Worm (Caenorhabditis elegans) whole organism, dauer: ENCODE results near the gene sre-13.

Experiments used
- unc-62 ChIP-seq: sonication (generic microtip); optimal IDR thresholded peaks from 2 replicates; lab custom pipeline; 2017; ENCODE audit warnings: missing biosample characterization, missing genetic modification reagents, missing genetic modification characterization

sre-13 gene

DNA sequence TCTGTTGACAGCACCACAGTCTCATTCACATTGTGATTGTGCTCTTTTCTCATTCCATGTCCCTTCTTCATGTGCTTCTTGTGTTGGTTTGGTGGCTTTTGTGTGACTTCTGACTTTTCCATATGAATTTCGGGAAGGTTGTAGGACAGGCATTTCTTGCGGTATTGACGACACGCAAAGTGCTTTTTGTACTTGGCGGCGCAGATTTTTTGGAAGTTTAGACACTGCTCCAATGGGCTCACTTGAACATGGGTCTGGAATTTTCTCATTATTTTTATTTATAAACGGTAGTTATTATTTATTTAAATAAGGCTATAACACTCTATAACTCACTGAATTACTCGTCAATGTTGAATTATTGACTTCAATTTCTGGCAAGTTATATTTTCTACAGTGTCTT lies 32.4 kb downstream of the sre-13 start:
- TF ChIP-seq unc-62 (GFP tag; lab: Kevin White, UChicago): no peak

DNA sequence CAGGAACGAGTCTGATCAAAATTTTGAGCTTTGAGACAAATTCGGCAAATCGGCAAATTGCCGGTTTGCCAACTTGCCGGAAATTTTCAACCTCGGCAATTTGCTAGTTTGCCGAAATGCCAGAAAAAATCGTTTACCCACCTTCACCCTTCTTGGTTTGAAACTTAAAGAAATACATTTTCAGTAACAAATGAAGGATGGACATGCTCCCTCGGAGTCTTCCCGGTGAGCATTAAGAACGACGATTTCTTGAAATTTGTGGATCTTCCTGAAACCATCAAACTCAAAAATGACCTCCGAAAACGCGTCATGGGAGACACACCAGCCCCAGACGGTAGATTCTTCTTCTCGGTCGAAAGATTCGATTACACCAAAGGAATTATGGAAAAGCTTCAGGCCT lies 33.9 kb downstream of the sre-13 start:
- no peak for TF ChIP-seq unc-62 (GFP tag; lab: Kevin White, UChicago)

DNA sequence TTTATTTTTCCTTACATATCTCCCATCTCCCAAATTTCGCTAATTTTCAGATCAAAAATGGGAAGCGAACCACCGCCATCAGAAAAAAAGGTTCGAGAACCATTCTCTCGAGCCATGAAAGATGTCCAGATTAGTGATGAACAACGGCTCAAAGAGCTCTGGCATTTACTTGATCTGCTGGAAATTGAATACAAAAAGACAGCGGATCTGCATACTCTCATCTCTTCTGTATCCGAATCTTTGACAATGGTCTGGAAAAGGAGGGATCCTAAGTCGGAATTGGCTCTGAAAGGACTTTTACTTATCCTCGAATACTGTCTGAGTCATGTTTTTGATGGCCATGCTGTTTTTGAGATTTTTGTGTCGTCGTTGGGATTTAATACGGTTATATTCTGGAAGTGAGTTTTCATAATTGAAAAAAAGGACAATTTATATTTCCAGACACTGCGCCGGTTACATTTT lies 35.8 kb downstream of the sre-13 start, which contains the start of gene tps-2:
TSS of gene tps-2 (plus strand) at position 51 of the 462 bp plus-strand sequence.
- TF ChIP-seq unc-62 (GFP tag; lab: Kevin White, UChicago): no peak

DNA sequence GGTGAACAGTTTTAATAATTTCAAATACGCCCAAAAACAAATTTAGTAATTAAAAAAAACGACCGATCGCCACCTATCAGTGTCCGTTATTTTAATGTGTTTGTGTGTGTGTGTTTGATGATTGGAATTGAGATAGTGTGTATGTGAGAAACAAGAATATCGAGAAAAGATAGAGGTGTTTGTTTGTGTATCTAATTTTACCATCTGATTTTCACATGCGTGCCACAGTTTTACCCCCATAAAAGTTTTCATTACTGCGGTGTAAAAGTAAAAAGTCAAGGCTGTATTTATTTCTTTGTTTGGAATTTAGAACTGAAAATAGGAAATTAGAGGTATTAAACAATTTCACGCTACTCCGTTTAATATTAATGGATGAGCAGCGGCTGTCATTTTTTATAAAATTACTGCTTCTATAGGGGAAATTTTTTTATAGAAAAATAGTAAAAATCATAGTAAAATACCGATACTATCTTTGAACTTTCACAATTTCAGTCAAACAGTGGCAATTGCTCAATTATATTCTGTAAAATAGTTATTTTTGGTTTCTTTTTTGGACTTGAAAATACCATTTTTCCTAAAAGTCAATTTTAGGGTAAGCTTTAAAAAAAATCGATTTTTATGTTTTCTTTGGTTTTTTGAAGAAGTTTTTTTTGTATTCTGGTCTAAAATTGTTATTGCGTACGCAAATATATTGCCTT lies 36.6 kb downstream of the sre-13 start:
- no peak for TF ChIP-seq unc-62 (GFP tag; lab: Kevin White, UChicago)

DNA sequence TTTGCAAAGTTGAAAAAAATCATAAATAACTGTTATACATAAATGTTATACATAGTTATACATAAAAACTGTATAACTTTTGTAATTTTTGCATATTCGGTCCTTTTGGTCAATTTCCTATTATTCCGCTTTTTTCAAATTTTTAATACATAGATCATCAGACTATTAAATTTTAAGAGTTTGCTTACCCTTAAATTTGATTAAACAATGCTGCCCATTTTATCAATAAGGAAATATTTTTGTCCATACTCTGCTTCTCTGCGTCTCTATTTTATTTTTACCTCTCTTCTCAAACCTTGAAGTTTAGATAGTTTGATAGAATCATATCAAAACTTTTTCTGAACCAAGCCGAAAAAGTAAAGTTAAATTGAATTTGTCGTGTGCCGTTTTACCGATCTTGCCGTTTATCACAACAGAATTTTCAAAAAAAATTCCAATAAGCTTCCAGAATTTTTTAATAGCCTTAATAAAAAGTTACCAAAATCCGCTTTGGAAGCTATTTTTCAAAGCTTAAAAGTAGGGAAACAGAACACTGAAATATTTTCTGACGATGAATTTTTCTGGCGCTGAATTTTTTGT lies 37.3 kb downstream of the sre-13 start:
- no peak for TF ChIP-seq unc-62 (GFP tag; lab: Kevin White, UChicago)

DNA sequence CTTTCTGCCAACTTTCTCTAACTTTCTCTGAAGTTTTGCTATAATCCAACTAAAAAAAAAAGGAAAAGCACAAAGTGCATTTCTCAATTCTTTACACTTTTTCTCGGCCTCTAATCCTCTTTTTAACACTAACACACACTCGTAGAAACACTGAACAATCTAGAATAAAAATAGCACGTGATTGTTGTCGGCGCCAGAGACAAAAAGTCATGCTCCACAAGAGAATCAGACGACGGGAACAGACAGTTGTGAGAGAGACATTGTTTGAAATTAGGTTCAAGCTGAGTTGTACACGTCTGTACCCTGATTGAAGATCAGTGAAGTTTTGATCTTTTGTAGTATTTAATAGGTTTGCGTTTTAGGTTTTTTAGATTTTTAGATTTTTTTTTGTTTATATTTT lies 38.3 kb downstream of the sre-13 start:
- no peak for TF ChIP-seq unc-62 (GFP tag; lab: Kevin White, UChicago)

DNA sequence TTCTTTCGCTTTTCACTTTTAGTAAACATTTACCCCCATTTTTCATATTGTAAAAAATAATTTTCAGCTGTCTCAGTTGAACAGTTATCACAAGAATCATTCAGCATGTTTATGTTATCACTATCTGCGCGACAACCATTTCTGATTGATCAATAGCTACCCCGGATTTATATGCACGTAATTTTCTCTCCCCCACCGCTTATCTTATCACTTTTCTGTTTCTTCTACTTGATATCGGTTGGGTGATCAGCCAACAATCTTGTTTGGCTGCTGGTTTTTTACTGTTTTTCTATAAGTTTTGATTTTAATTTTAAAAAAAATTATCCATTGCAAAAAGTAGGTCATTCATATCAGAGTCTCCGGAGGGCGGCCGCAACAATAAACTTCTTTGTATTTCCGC lies 38.8 kb downstream of the sre-13 start:
- no peak for TF ChIP-seq unc-62 (GFP tag; lab: Kevin White, UChicago)

DNA sequence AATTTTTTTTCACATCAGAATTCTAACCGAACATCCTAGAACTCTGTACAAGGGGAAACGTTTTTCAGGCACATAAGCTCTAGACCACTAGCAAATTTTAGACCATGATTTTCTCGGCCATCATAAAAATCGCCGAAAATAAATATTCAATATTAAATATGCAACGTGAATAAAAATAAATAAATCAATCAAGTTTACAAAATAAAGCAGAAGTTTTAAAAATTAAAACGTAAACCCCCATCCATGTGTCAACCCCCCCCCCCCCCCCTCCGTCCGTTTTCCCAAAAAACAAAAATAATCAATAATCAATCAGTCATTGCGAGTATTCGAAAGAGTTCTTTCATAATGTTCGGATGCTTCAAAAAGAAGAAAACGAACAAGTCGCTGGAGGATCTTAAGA lies 43.4 kb downstream of the sre-13 start, which contains the start of gene catp-4:
TSS of gene catp-4 (plus strand) at position 301 of the 400 bp plus-strand sequence.
- TF ChIP-seq unc-62 (GFP tag; lab: Kevin White, UChicago): no peak

DNA sequence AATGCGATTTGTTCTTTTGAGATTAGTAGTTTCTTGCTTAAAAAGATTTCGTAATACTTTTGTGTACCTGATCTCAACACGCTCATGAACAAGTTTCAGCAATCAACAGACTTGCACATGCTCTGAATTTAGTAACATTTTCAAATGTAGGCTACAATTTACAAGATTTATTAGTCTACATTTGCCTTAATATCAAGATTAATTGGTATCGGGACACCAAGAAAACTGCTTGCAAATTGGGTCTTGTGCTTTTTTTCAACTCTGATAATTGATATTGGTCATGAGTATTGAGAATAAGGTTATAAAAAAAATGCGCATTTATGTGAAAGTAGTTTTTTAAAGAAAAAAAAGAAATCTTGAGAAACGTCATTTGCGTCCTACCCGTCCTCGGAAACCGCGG lies 44.0 kb downstream of the sre-13 start:
- no peak for TF ChIP-seq unc-62 (GFP tag; lab: Kevin White, UChicago)

DNA sequence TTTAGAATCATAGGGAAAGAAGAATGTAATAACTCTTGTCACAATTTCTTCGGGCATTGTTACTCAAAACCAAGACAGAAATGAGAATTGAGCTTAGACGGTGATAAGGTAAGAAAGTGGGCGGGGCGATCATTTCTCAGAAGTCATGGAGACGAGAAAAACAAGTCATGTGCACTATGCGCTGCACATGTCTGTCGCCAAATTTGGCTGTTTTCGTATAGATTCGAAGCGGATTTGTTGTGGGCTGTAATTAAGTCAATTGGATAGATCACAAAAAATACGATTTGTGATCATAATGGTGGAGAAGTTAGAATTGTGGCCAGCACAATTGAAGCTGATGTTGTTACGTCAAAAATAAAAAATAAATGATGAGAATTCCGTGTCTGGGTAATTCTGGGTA lies 44.9 kb downstream of the sre-13 start, which contains the start of gene C01G12.7:
TSS of gene C01G12.7 (minus strand) at position 195 of the 400 bp plus-strand sequence.
- no peak for TF ChIP-seq unc-62 (GFP tag; lab: Kevin White, UChicago)

DNA sequence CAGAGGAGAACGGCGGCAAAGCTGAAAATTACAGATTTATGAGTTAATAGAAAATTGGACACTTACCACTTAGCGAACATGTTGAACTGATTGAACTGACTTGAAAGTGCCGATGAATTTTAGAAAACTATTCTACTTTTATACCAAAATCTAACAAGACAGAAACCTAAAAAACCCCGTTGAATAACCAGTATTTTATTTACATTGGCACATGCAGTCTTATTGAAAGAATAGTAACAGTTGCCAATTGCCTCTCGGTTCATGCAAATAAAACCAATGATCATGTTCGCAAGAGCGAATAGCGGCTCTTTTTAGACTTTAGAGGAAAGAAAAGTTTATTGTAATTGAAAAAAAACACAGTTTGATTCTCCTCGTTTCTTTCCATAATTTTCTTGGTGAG lies 48.5 kb downstream of the sre-13 start, which contains the start of gene nspb-10:
TSS of gene nspb-10 (minus strand) at position 101 of the 400 bp plus-strand sequence.
- no peak for TF ChIP-seq unc-62 (GFP tag; lab: Kevin White, UChicago)

DNA sequence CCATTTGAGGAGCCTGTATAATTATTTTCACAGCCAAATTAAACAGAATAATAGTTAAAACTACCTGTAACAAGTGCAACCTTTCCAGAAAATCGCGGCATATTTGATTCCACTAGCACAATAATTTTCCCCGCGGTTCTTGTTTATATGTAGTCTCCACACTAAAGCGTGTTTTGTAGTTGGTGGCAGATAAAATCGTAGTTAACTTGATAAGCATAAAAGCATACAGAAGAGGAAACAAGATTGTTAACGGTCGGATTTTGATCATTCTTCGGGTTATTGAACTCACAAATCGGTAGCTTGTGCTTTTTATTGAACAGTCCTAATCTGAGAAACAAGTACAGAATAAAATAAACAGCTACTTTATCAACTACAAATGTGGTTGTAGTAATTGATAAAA lies 49.2 kb downstream of the sre-13 start, which contains the start of gene C01G12.5:
TSS of gene C01G12.5 (minus strand) at position 101 of the 400 bp plus-strand sequence.
- no peak for TF ChIP-seq unc-62 (GFP tag; lab: Kevin White, UChicago)
